Fruit fly (Drosophila melanogaster) whole organism, wandering third instar larva: ENCODE data around the gene mRpS11.

ENCODE experiments used
- Abd-B ChIP-seq: fragments of >200 bp; optimal IDR thresholded peaks from 2 replicates; lab custom pipeline; 2017; ENCODE audit warnings: missing biosample characterization, missing genetic modification characterization
- CG32264 ChIP-seq: fragments of 200-800 bp; sonication (Bioruptor generic); optimal IDR thresholded peaks from 2 replicates; lab custom pipeline; 2016; ENCODE audit warnings: missing biosample characterization, missing genetic modification characterization
- CG9705 ChIP-seq: fragments of 200-800 bp; sonication (Bioruptor generic); optimal IDR thresholded peaks from 2 replicates; lab custom pipeline; 2018; ENCODE audit warnings: missing biosample characterization, mild to moderate bottlenecking, missing genetic modification characterization
- CrebA ChIP-seq: fragments of 200-800 bp; sonication (Bioruptor generic); optimal IDR thresholded peaks from 2 replicates; lab custom pipeline; 2016; ENCODE audit warnings: missing biosample characterization, mild to moderate bottlenecking, missing genetic modification characterization, borderline replicate concordance
- Dfd ChIP-seq: fragments of >200 bp; optimal IDR thresholded peaks from 2 replicates; lab custom pipeline; 2017; ENCODE audit warnings: missing biosample characterization, missing genetic modification characterization
- Dif ChIP-seq: fragments of 200-275, 200-300 bp; sonication (Bioruptor generic); optimal IDR thresholded peaks from 2 replicates; lab custom pipeline; 2018; ENCODE audit warnings: missing biosample characterization, missing genetic modification characterization; ENCODE audit not compliant: partially characterized antibody
- GATAd ChIP-seq: sonication (Bioruptor generic); optimal IDR thresholded peaks from 2 replicates; lab custom pipeline; 2016; ENCODE audit warnings: missing biosample characterization, missing genetic modification characterization
- HLH106 ChIP-seq: fragments of 200-800 bp; optimal IDR thresholded peaks from 3 replicates; lab custom pipeline; 2019; ENCODE audit warnings: missing biosample characterization, mild to moderate bottlenecking, missing genetic modification characterization, moderate library complexity
- Hnf4 ChIP-seq: fragments of 200-800 bp; sonication (Bioruptor generic); optimal IDR thresholded peaks from 2 replicates; lab custom pipeline; 2016; ENCODE audit warnings: missing biosample characterization, mild to moderate bottlenecking, missing genetic modification characterization
- Hr78 ChIP-seq: fragments of >200 bp; optimal IDR thresholded peaks from 2 replicates; lab custom pipeline; 2017; ENCODE audit warnings: missing biosample characterization, missing genetic modification characterization
- Hr83 ChIP-seq: fragments of 200-300 bp; sonication (Bioruptor generic); optimal IDR thresholded peaks from 2 replicates; lab custom pipeline; 2016; ENCODE audit warnings: missing biosample characterization, mild to moderate bottlenecking, missing genetic modification characterization, moderate library complexity; ENCODE audit not compliant: poor library complexity, severe bottlenecking
- Jra ChIP-seq: sonication (Bioruptor generic); optimal IDR thresholded peaks from 2 replicates; lab custom pipeline; 2016; ENCODE audit warnings: missing biosample characterization, missing genetic modification characterization
- Mio ChIP-seq: sonication (Bioruptor generic); optimal IDR thresholded peaks from 2 replicates; lab custom pipeline; 2016; ENCODE audit warnings: missing biosample characterization, missing genetic modification characterization
- Myc ChIP-seq: fragments of >200 bp; optimal IDR thresholded peaks from 2 replicates; lab custom pipeline; 2017
- N ChIP-seq: fragments of >200 bp; optimal IDR thresholded peaks from 2 replicates; lab custom pipeline; 2018; ENCODE audit warnings: missing biosample characterization, missing external identifiers, missing genetic modification characterization
- OdsH ChIP-seq: fragments of 200-800 bp; sonication (Bioruptor generic); optimal IDR thresholded peaks from 2 replicates; lab custom pipeline; 2016; ENCODE audit warnings: missing biosample characterization, mild to moderate bottlenecking, missing genetic modification characterization
- Rel ChIP-seq, 2 experiments: fragments of 200-800 bp; sonication (Bioruptor generic) in 1 of 2; optimal IDR thresholded peaks; 2 replicates in 1 of 2; 3 replicates in 1 of 2; lab custom pipeline; 2016 to 2019; ENCODE audit warnings: mild to moderate bottlenecking in 2 of 2, missing biosample characterization in 2 of 2, missing genetic modification characterization in 2 of 2, moderate library complexity in 1 of 2
- Sp1 ChIP-seq: fragments of 200-800 bp; sonication (Bioruptor generic); optimal IDR thresholded peaks from 3 replicates; lab custom pipeline; 2019; ENCODE audit warnings: missing biosample characterization, mild to moderate bottlenecking, missing genetic modification characterization, moderate library complexity
- Vsx2 ChIP-seq: fragments of 200-300, 225-300 bp; sonication (Bioruptor generic); optimal IDR thresholded peaks from 2 replicates; lab custom pipeline; 2018; ENCODE audit warnings: missing biosample characterization, missing genetic modification characterization; ENCODE audit not compliant: partially characterized antibody
- br ChIP-seq: fragments of 200-800 bp; sonication (Bioruptor generic); optimal IDR thresholded peaks from 2 replicates; lab custom pipeline; 2016; ENCODE audit warnings: missing biosample characterization, missing genetic modification characterization
- brk ChIP-seq: fragments of 200-800 bp; sonication (Bioruptor generic); optimal IDR thresholded peaks from 2 replicates; lab custom pipeline; 2016; ENCODE audit warnings: missing biosample characterization, mild to moderate bottlenecking, missing genetic modification characterization
- dl ChIP-seq, 2 experiments: fragments of 175-275, 200-275 bp in 1 of 2; fragments of 200-275 bp in 1 of 2; sonication (Bioruptor generic); optimal IDR thresholded peaks; lab custom pipeline; 2018; ENCODE audit warnings: mild to moderate bottlenecking in 2 of 2, missing biosample characterization in 2 of 2, missing genetic modification characterization in 2 of 2, moderate library complexity in 2 of 2; ENCODE audit not compliant: partially characterized antibody in 2 of 2, insufficient read depth in 1 of 2
- dmrt93B ChIP-seq: fragments of 200-800 bp; sonication (Bioruptor generic); optimal IDR thresholded peaks from 2 replicates; lab custom pipeline; 2018; ENCODE audit warnings: missing biosample characterization, mild to moderate bottlenecking, missing genetic modification characterization
- dsf ChIP-seq: sonication (Bioruptor generic); optimal IDR thresholded peaks from 2 replicates; lab custom pipeline; 2016; ENCODE audit warnings: missing biosample characterization, missing genetic modification characterization, borderline replicate concordance
- ey ChIP-seq: fragments of 200-800 bp; sonication (Bioruptor generic); optimal IDR thresholded peaks from 2 replicates; lab custom pipeline; 2016; ENCODE audit warnings: missing biosample characterization, missing genetic modification characterization
- foxo ChIP-seq, 2 experiments: fragments of 200-800 bp; sonication (Bioruptor generic); optimal IDR thresholded peaks; 2 replicates in 1 of 2; 3 replicates in 1 of 2; lab custom pipeline; 2016 to 2017; ENCODE audit warnings: missing biosample characterization in 2 of 2, missing genetic modification characterization in 2 of 2
- fru ChIP-seq: fragments of 200-800 bp; sonication (Bioruptor generic); optimal IDR thresholded peaks from 3 replicates; lab custom pipeline; 2016; ENCODE audit warnings: missing biosample characterization, mild to moderate bottlenecking, missing genetic modification characterization
- h ChIP-seq: fragments of 200-800 bp; sonication (Bioruptor generic); optimal IDR thresholded peaks from 3 replicates; lab custom pipeline; 2016; ENCODE audit warnings: missing biosample characterization, mild to moderate bottlenecking, missing genetic modification characterization
- jim ChIP-seq: fragments of 175-275, 200-325 bp; sonication (Bioruptor generic); optimal IDR thresholded peaks from 2 replicates; lab custom pipeline; 2016; ENCODE audit warnings: missing biosample characterization, mild to moderate bottlenecking, missing genetic modification characterization
- lola ChIP-seq: fragments of >200 bp; optimal IDR thresholded peaks from 2 replicates; lab custom pipeline; 2017; ENCODE audit warnings: missing biosample characterization, missing genetic modification characterization
- pan ChIP-seq: fragments of >200 bp; optimal IDR thresholded peaks from 2 replicates; lab custom pipeline; 2017
- psq ChIP-seq: fragments of 200-800 bp; sonication (Bioruptor generic); optimal IDR thresholded peaks from 3 replicates; lab custom pipeline; 2017; ENCODE audit warnings: missing biosample characterization, mild to moderate bottlenecking, missing genetic modification characterization, moderate library complexity
- rgr ChIP-seq: fragments of 200-800 bp; sonication (Bioruptor generic); optimal IDR thresholded peaks from 3 replicates; lab custom pipeline; 2016; ENCODE audit warnings: missing biosample characterization, mild to moderate bottlenecking, missing genetic modification characterization
- sage ChIP-seq: fragments of 200-800 bp; sonication (Bioruptor generic); optimal IDR thresholded peaks from 2 replicates; lab custom pipeline; 2016; ENCODE audit warnings: missing biosample characterization, mild to moderate bottlenecking, missing genetic modification characterization
- sv ChIP-seq: fragments of 200-800 bp; sonication (Bioruptor generic); optimal IDR thresholded peaks from 3 replicates; lab custom pipeline; 2016; ENCODE audit warnings: missing biosample characterization, missing genetic modification characterization
- tai ChIP-seq: sonication (Bioruptor generic); optimal IDR thresholded peaks from 2 replicates; lab custom pipeline; 2016; ENCODE audit warnings: missing biosample characterization, missing genetic modification characterization
- usp ChIP-seq: fragments of >200 bp; optimal IDR thresholded peaks from 2 replicates; lab custom pipeline; 2017; ENCODE audit warnings: missing biosample characterization, missing genetic modification characterization
- woc ChIP-seq: sonication (Bioruptor generic); optimal IDR thresholded peaks from 2 replicates; lab custom pipeline; 2016; ENCODE audit warnings: missing biosample characterization, mild to moderate bottlenecking, missing genetic modification characterization

The mRpS11 gene

DNA sequence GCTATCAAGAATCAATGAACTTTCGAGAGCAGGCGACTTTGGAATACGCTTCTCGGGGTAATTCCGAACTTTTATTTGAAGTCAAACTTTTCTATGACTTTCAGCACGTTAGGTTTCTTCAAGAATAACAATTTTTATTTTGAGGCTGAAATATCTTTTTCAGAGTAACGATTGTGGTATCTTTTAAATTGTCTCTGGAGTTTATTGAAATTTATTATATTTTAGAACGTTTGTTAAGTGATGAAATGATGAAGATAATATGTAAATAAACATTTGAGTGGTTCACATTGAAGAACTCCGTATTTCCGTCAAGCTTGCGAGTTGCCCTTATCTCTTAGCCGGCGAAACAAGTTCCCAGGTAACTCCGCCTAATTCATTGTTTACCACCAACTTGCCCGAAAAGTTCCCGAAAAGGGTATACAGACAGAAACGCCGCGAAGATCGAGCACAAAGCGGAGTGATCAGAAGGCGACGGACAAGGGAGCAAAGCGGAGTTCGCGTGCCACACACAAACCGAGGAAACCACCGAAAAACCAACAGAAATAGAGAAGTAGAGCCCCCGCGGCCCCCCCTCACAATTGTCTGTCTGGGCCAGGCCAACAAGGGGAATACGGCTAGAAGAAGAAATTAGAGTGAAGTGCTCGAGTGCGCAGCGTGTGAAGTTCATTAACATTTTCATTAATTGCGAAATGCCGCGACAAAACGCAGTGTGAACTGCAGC is 45.2 kb downstream of the mRpS11 start:
- TF ChIP-seq Hr78 (GFP tag; lab: Kevin White, UChicago) (no peak), sv (GFP tag; lab: Kevin White, UChicago) (no peak), br (peak; percentile 55), pan (no peak), lola (GFP tag; lab: Kevin White, UChicago) (no peak), N (GFP tag; lab: Kevin White, UChicago) (no peak), dl (GFP tag; optimal IDR thresholded peaks at IDR 0.05; lab: Kevin White, UChicago; ENCODE audit: insufficient read depth in 1 of 2, partially characterized antibody in 2 of 2) (no peak), Abd-B (GFP tag; lab: Kevin White, UChicago) (no peak), usp (GFP tag; lab: Kevin White, UChicago) (no peak), fru (GFP tag; lab: Kevin White, UChicago) (peak; percentile 64), Rel (GFP tag; optimal IDR thresholded peaks at IDR 0.05; lab: Kevin White, UChicago) (no peak), Rel (tag; optimal IDR thresholded peaks at IDR 0.05; lab: Kevin White, UChicago) (peak; percentile 2), dsf (no peak), jim (GFP tag; lab: Kevin White, UChicago) (no peak), Jra (GFP tag; lab: Kevin White, UChicago) (no peak), GATAd (no peak), Dif (GFP tag; lab: Kevin White, UChicago) (no peak), CG9705 (no peak), HLH106 (tag; lab: Kevin White, UChicago) (peak; percentile 77), psq (GFP tag; lab: Kevin White, UChicago) (peak; percentile 84), dmrt93B (peak; percentile 40), Sp1 (peak; percentile 72), Vsx2 (GFP tag; lab: Kevin White, UChicago) (no peak), Dfd (GFP tag; lab: Kevin White, UChicago) (no peak), h (peak; percentile 79), CrebA (GFP tag; lab: Kevin White, UChicago) (no peak), ey (GFP tag; lab: Kevin White, UChicago) (peak; percentile 65), CG32264 (GFP tag; lab: Kevin White, UChicago) (no peak), Mio (GFP tag; lab: Kevin White, UChicago) (no peak), Myc (lab: Kevin White, UChicago) (no peak), Hnf4 (GFP tag; lab: Kevin White, UChicago) (peak; percentile 22), Hr83 (GFP tag; lab: Kevin White, UChicago) (no peak), foxo (GFP tag; optimal IDR thresholded peaks at IDR 0.05; lab: Kevin White, UChicago) (peak in 1 of 2 experiments; percentile 57), tai (GFP tag; lab: Kevin White, UChicago) (no peak), sage (GFP tag; lab: Kevin White, UChicago) (peak; percentile 8), woc (GFP tag; lab: Kevin White, UChicago) (peak; percentile 79), rgr (peak; percentile 52), OdsH (GFP tag; lab: Kevin White, UChicago) (peak; percentile 71), brk (GFP tag; lab: Kevin White, UChicago) (no peak)

DNA sequence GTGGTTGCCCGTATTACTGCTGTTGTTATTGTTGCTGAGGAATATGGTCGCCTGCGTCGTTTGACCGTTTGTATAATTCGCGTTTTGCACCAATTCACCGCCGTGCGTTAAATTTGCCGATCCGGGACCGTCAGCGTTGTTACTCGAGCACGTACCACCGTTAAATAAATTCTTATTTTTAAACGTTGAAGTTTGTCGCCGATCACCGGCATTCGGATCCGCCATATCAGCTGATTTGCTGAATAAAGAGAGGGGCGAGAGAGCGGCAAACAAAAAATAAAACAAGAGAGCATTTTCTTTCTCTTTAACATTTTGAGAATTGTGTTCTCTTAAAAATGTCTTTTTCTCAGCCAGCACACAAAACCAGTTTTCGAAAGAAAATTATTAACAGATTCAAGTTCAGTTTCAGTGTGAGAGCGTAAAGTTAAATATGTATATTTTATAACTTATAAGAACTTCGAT is 46.4 kb downstream of the mRpS11 start:
- TF ChIP-seq dsf (no peak), br (peak; percentile 12), foxo (GFP tag; optimal IDR thresholded peaks at IDR 0.05; lab: Kevin White, UChicago) (peak in 1 of 2 experiments; percentile 32), brk (GFP tag; lab: Kevin White, UChicago) (peak; percentile 38), rgr (no peak), Abd-B (GFP tag; lab: Kevin White, UChicago) (no peak), dl (GFP tag; optimal IDR thresholded peaks at IDR 0.05; lab: Kevin White, UChicago; ENCODE audit: insufficient read depth in 1 of 2, partially characterized antibody in 2 of 2) (peak; percentile 29 to 60), CrebA (GFP tag; lab: Kevin White, UChicago) (peak; percentile 74), tai (GFP tag; lab: Kevin White, UChicago) (no peak), usp (GFP tag; lab: Kevin White, UChicago) (no peak), Mio (GFP tag; lab: Kevin White, UChicago) (no peak), sage (GFP tag; lab: Kevin White, UChicago) (peak; percentile 73), psq (GFP tag; lab: Kevin White, UChicago) (no peak), ey (GFP tag; lab: Kevin White, UChicago) (no peak), Jra (GFP tag; lab: Kevin White, UChicago) (no peak), N (GFP tag; lab: Kevin White, UChicago) (no peak), fru (GFP tag; lab: Kevin White, UChicago) (no peak), CG32264 (GFP tag; lab: Kevin White, UChicago) (peak; percentile 15), Dif (GFP tag; lab: Kevin White, UChicago) (peak; percentile 59), Rel (GFP tag; optimal IDR thresholded peaks at IDR 0.05; lab: Kevin White, UChicago) (no peak), Rel (tag; optimal IDR thresholded peaks at IDR 0.05; lab: Kevin White, UChicago) (peak; percentile 22), Hr78 (GFP tag; lab: Kevin White, UChicago) (no peak), lola (GFP tag; lab: Kevin White, UChicago) (peak; percentile 45), HLH106 (tag; lab: Kevin White, UChicago) (no peak), GATAd (no peak), Hnf4 (GFP tag; lab: Kevin White, UChicago) (no peak), pan (no peak), Myc (lab: Kevin White, UChicago) (no peak), sv (GFP tag; lab: Kevin White, UChicago) (no peak), OdsH (GFP tag; lab: Kevin White, UChicago) (no peak), Sp1 (peak; percentile 39), CG9705 (no peak), Vsx2 (GFP tag; lab: Kevin White, UChicago) (no peak), h (no peak), woc (GFP tag; lab: Kevin White, UChicago) (no peak), dmrt93B (no peak), Dfd (GFP tag; lab: Kevin White, UChicago) (no peak), jim (GFP tag; lab: Kevin White, UChicago) (no peak), Hr83 (GFP tag; lab: Kevin White, UChicago) (peak; percentile 45)
